Fruit fly (Drosophila melanogaster) whole organism: ENCODE measurements around the gene sordd1.

Source experiments
- CG8478 ChIP-seq: fragments of >200 bp; optimal IDR thresholded peaks from 2 replicates; lab custom pipeline; 2018; ENCODE audit warnings: inconsistent platforms
- EcR ChIP-seq, 2 experiments: fragments of >200 bp; optimal IDR thresholded peaks; 2 replicates each; lab custom pipeline; 2017; ENCODE audit warnings: missing biosample characterization in 2 of 2, missing genetic modification characterization in 2 of 2, missing genetic modification reagents in 2 of 2
- pan ChIP-seq: fragments of >200 bp; optimal IDR thresholded peaks from 2 replicates; lab custom pipeline; 2017
- psq ChIP-seq: fragments of >200 bp; optimal IDR thresholded peaks from 2 replicates; lab custom pipeline; 2017
- usp ChIP-seq: fragments of >200 bp; optimal IDR thresholded peaks from 2 replicates; lab custom pipeline; 2017; ENCODE audit warnings: missing biosample characterization, missing genetic modification characterization, mixed read lengths

DNA sequence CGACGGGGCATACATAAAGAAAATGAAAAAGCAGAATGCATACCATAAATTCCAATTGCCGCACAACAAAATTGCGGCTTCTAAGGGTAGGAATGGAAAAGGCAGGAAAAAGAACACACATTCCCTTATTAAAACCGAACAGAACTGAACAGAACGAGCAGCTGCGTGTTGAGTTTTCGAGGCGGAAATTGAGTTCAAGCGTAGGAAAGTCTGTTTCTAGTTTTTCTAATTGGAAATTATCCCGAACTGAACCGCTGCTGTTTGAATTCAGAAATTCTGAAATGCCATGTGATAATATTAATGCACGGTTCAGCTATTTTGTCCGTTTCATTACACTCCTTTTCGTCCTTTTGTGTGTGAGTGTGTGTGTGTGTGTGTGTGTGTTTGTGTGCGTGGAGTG is 21.1 kb upstream of the sordd1 start:
- TF ChIP-seq EcR (GFP tag; optimal IDR thresholded peaks at IDR 0.05; lab: Kevin White, UChicago): no peak
- TF ChIP-seq CG8478 (lab: Kevin White, UChicago): no peak
- no peak for TF ChIP-seq pan (lab: Kevin White, UChicago)
- TF ChIP-seq usp (GFP tag; lab: Kevin White, UChicago): no peak
- TF ChIP-seq psq (lab: Kevin White, UChicago): no peak
